Fruit fly (Drosophila melanogaster) whole organism: Measurements from ENCODE around the gene CG43084.

ENCODE experiments used
- CG8478 ChIP-seq: fragments of >200 bp; optimal IDR thresholded peaks from 2 replicates; lab custom pipeline; 2018; ENCODE audit warnings: inconsistent platforms
- EcR ChIP-seq, 2 experiments: fragments of >200 bp; optimal IDR thresholded peaks; 2 replicates each; lab custom pipeline; 2017; ENCODE audit warnings: missing biosample characterization in 2 of 2, missing genetic modification characterization in 2 of 2, missing genetic modification reagents in 2 of 2
- pan ChIP-seq: fragments of >200 bp; optimal IDR thresholded peaks from 2 replicates; lab custom pipeline; 2017
- psq ChIP-seq: fragments of >200 bp; optimal IDR thresholded peaks from 2 replicates; lab custom pipeline; 2017
- usp ChIP-seq: fragments of >200 bp; optimal IDR thresholded peaks from 2 replicates; lab custom pipeline; 2017; ENCODE audit warnings: missing biosample characterization, missing genetic modification characterization, mixed read lengths

DNA sequence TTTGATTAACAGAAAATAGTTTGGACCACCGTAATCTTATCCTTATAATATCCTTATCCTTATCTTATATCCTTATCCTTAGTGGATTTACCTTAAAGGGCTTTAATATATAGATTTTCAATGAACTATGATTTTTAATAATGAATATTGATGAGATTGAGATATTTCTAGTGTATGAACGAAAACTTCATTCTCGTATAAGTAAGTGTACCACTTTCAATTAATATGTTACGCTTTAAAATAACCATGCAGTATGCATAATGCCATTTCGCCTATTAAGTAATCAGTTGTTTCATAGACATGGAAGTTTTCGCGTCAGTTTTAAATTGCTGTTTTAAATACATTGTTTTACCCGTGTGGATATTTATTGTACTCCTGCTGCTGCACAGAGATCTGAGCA, 28.8 kb downstream of the CG43084 start, which contains the start of gene CG7304:
- TF ChIP-seq psq (lab: Kevin White, UChicago), result no peak
- TF ChIP-seq pan (lab: Kevin White, UChicago), result no peak
- TF ChIP-seq EcR (GFP tag; optimal IDR thresholded peaks at IDR 0.05; lab: Kevin White, UChicago), result no peak
- no peak for TF ChIP-seq usp (GFP tag; lab: Kevin White, UChicago)
- no peak for TF ChIP-seq CG8478
